Worm (Caenorhabditis elegans) whole organism, L4 larva: ENCODE results near the gene C01B9.4.

Source experiments
- F49E8.2 ChIP-seq: sonication (generic microtip); optimal IDR thresholded peaks from 2 replicates; lab custom pipeline; 2016; ENCODE audit warnings: missing compliant biosample characterization, mild to moderate bottlenecking, missing genetic modification characterization, borderline replicate concordance
- ces-1 ChIP-seq: fragments of 150-350 bp; sonication (generic microtip); optimal IDR thresholded peaks from 4 replicates; lab custom pipeline; 2014; ENCODE audit warnings: missing biosample characterization, missing genetic modification reagents, missing genetic modification characterization
- daf-8 ChIP-seq: fragments of 200-800 bp; sonication (Bioruptor generic); IDR thresholded peaks from 2 replicates; pipeline ENCODE4 v1.3.6; 2022; ENCODE audit warnings: missing genetic modification characterization, missing compliant biosample characterization
- nhr-77 ChIP-seq: fragments of 150-350 bp; optimal IDR thresholded peaks from 2 replicates; lab custom pipeline; 2014; ENCODE audit warnings: missing biosample characterization, missing genetic modification characterization
- spr-3 ChIP-seq: fragments of 200-800 bp; sonication (Bioruptor generic); optimal IDR thresholded peaks from 2 replicates; lab custom pipeline; 2018; ENCODE audit warnings: mild to moderate bottlenecking, missing genetic modification characterization, missing compliant biosample characterization

DNA sequence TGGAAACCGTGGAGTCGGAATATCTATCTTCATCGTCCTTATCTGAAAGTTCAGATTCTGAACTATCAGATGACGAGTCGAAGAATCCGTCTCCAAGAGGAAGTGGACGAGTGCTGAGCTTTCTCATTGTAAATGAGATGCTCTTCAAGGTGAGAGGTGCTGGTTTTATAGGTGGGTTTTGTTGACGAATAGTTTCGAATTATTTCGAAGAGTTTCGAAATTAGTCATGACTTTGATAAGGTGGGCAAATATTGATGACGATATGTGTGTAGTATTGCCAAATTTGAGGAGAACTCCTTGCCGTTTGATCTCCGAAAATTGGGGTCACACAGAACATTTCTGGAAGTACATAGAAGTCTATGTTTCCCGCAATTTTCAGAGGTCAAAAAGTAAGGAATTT, 49.7 kb upstream of the C01B9.4 start, which contains the start of gene F08G2.5:
- TF ChIP-seq spr-3 (GFP tag; lab: Kevin White, UChicago) (no peak), F49E8.2 (tag; lab: Kevin White, UChicago) (no peak), ces-1 (GFP tag; lab: Kevin White, UChicago) (no peak), daf-8 (GFP tag; lab: Robert Waterston, UW) (no peak), nhr-77 (tag; lab: Kevin White, UChicago) (no peak)
